Worm (Caenorhabditis elegans) whole organism, mixed stage, embryonic: ENCODE measurements around the gene F42H10.2.

Experiments
- M03D4.4 ChIP-seq: sonication (generic microtip); optimal IDR thresholded peaks from 2 replicates; lab custom pipeline; 2017; ENCODE audit warnings: mild to moderate bottlenecking, missing genetic modification characterization, missing compliant biosample characterization
- bed-3 ChIP-seq: fragments of 200-800 bp; sonication (Bioruptor generic); optimal IDR thresholded peaks from 3 replicates; lab custom pipeline; 2018; ENCODE audit warnings: mild to moderate bottlenecking, missing genetic modification characterization, moderate library complexity, missing compliant biosample characterization
- ceh-83 ChIP-seq: fragments of 200-800 bp; sonication (Bioruptor generic); optimal IDR thresholded peaks from 2 replicates; lab custom pipeline; 2018; ENCODE audit warnings: mild to moderate bottlenecking, missing genetic modification characterization, missing compliant biosample characterization
- ces-1 ChIP-seq: fragments of 150-350 bp; optimal IDR thresholded peaks from 2 replicates; lab custom pipeline; 2014; ENCODE audit warnings: missing biosample characterization, missing genetic modification reagents, missing genetic modification characterization
- ham-2 ChIP-seq: fragments of 200-800 bp; sonication (Bioruptor generic); optimal IDR thresholded peaks from 2 replicates; lab custom pipeline; 2018; ENCODE audit warnings: mild to moderate bottlenecking, missing genetic modification characterization, missing compliant biosample characterization
- lin-32 ChIP-seq: fragments of 200-800 bp; sonication (Bioruptor generic); optimal IDR thresholded peaks from 2 replicates; lab custom pipeline; 2018; ENCODE audit warnings: mild to moderate bottlenecking, missing genetic modification characterization, missing compliant biosample characterization
- lsy-2 ChIP-seq: fragments of 150-350 bp; optimal IDR thresholded peaks from 2 replicates; lab custom pipeline; 2014; ENCODE audit warnings: missing biosample characterization, missing genetic modification characterization
- mab-5 ChIP-seq: fragments of 150-350 bp; optimal IDR thresholded peaks from 2 replicates; lab custom pipeline; 2014; ENCODE audit warnings: missing biosample characterization, missing genetic modification characterization
- mep-1 ChIP-seq: fragments of 150-350 bp; optimal IDR thresholded peaks from 2 replicates; lab custom pipeline; 2017; ENCODE audit warnings: missing biosample characterization, missing genetic modification reagents, missing genetic modification characterization, inconsistent platforms
- mls-2 ChIP-seq: sonication (generic microtip); optimal IDR thresholded peaks from 2 replicates; lab custom pipeline; 2016; ENCODE audit warnings: mild to moderate bottlenecking, missing genetic modification characterization, moderate library complexity, missing compliant biosample characterization
- nhr-12 ChIP-seq: fragments of 150-350 bp; optimal IDR thresholded peaks from 2 replicates; lab custom pipeline; 2014; ENCODE audit warnings: missing biosample characterization, missing genetic modification characterization
- nhr-2 ChIP-seq: fragments of 150-350 bp; optimal IDR thresholded peaks from 2 replicates; lab custom pipeline; 2014; ENCODE audit warnings: missing biosample characterization, missing genetic modification characterization
- nhr-237 ChIP-seq: fragments of 150-350 bp; optimal IDR thresholded peaks from 2 replicates; lab custom pipeline; 2014; ENCODE audit warnings: missing biosample characterization, missing genetic modification characterization
- nhr-28 ChIP-seq: fragments of 150-350 bp; optimal IDR thresholded peaks from 2 replicates; lab custom pipeline; 2014; ENCODE audit warnings: missing biosample characterization, missing genetic modification characterization
- nhr-76 ChIP-seq: sonication (generic microtip); optimal IDR thresholded peaks from 2 replicates; lab custom pipeline; 2017; ENCODE audit warnings: missing biosample characterization, missing genetic modification characterization
- pha-4 ChIP-seq: fragments of 150-350 bp; optimal IDR thresholded peaks from 2 replicates; lab custom pipeline; 2018; ENCODE audit warnings: missing biosample characterization, missing genetic modification reagents, missing genetic modification characterization
- sem-2 ChIP-seq: fragments of 200-800 bp; sonication (Bioruptor generic); optimal IDR thresholded peaks from 2 replicates; lab custom pipeline; 2018; ENCODE audit warnings: mild to moderate bottlenecking, missing genetic modification characterization, missing compliant biosample characterization
- snpc-4 ChIP-seq: fragments of 150-350 bp; optimal IDR thresholded peaks from 2 replicates; lab custom pipeline; 2014; ENCODE audit warnings: missing biosample characterization, missing genetic modification characterization
- sptf-1 ChIP-seq: sonication (generic microtip); optimal IDR thresholded peaks from 2 replicates; lab custom pipeline; 2017; ENCODE audit warnings: mild to moderate bottlenecking, missing genetic modification characterization, moderate library complexity, missing compliant biosample characterization
- unc-120 ChIP-seq: sonication (generic microtip); optimal IDR thresholded peaks from 2 replicates; lab custom pipeline; 2017; ENCODE audit warnings: missing genetic modification characterization, missing compliant biosample characterization; ENCODE audit not compliant: poor library complexity, severe bottlenecking
- unc-39 ChIP-seq: fragments of 150-350 bp; optimal IDR thresholded peaks from 2 replicates; lab custom pipeline; 2014; ENCODE audit warnings: missing biosample characterization, missing genetic modification characterization
- ztf-11 ChIP-seq: fragments of 150-350 bp; optimal IDR thresholded peaks from 2 replicates; lab custom pipeline; 2014; ENCODE audit warnings: missing biosample characterization, missing genetic modification characterization

The F42H10.2 gene

ce11 chrIII:8529772-8530171, 39.4 kb downstream of the F42H10.2 start, which contains the start of gene ZC21.10:
Gene ZC21.10 (plus strand): TSS chrIII:8530072.
- TF ChIP-seq sptf-1 (tag; lab: Kevin White, UChicago) (no peak), nhr-28 (no peak), snpc-4 (tag; lab: Kevin White, UChicago) (no peak), lin-32 (no peak)

ce11 chrIII:8533900-8534299, 43.5 kb downstream of the F42H10.2 start:
- TF ChIP-seq ces-1 (GFP tag; lab: Kevin White, UChicago) (peak; percentile 4), pha-4 (tag; lab: Kevin White, UChicago) (no peak)

- TF ChIP-seq sptf-1 (tag; lab: Kevin White, UChicago) (no peak), ces-1 (GFP tag; lab: Kevin White, UChicago) (no peak), nhr-237 (tag; lab: Kevin White, UChicago) (no peak), bed-3 (GFP tag; lab: Kevin White, UChicago) (no peak), lsy-2 (no peak), ham-2 (no peak)
Measured at ce11 chrIII:8534647-8535181, 44.3 kb downstream of the F42H10.2 start, which contains the start of gene trp-1. Gene trp-1 (plus strand): TSS chrIII:8535131.

- TF ChIP-seq ztf-11 (tag; lab: Kevin White, UChicago) (no peak), mab-5 (tag; lab: Kevin White, UChicago) (no peak), nhr-2 (no peak), M03D4.4 (no peak), pha-4 (tag; lab: Kevin White, UChicago) (no peak), bed-3 (GFP tag; lab: Kevin White, UChicago) (no peak), unc-39 (tag; lab: Kevin White, UChicago) (no peak), mep-1 (tag; lab: Kevin White, UChicago) (no peak), nhr-76 (tag; lab: Kevin White, UChicago) (no peak), sem-2 (no peak), mls-2 (tag; lab: Kevin White, UChicago) (no peak), nhr-12 (no peak), ceh-83 (GFP tag; lab: Kevin White, UChicago) (no peak), unc-120 (tag; lab: Kevin White, UChicago) (no peak), snpc-4 (tag; lab: Kevin White, UChicago) (no peak)
Measured at ce11 chrIII:8535445-8535844, 45.0 kb downstream of the F42H10.2 start.
